Worm (Caenorhabditis elegans) whole organism, young adult: Measurements from ENCODE around the gene H12D21.9.

Experiments used
- ceh-91 ChIP-seq: fragments of 200-800 bp; sonication (Bioruptor generic); IDR thresholded peaks from 2 replicates; pipeline ENCODE4 v1.3.6; 2022; ENCODE audit warnings: missing genetic modification reagents, missing genetic modification characterization, missing compliant biosample characterization
- unc-62 ChIP-seq: fragments of 150-350 bp; optimal IDR thresholded peaks from 2 replicates; lab custom pipeline; 2014; ENCODE audit warnings: missing biosample characterization, missing genetic modification reagents, missing genetic modification characterization

DNA sequence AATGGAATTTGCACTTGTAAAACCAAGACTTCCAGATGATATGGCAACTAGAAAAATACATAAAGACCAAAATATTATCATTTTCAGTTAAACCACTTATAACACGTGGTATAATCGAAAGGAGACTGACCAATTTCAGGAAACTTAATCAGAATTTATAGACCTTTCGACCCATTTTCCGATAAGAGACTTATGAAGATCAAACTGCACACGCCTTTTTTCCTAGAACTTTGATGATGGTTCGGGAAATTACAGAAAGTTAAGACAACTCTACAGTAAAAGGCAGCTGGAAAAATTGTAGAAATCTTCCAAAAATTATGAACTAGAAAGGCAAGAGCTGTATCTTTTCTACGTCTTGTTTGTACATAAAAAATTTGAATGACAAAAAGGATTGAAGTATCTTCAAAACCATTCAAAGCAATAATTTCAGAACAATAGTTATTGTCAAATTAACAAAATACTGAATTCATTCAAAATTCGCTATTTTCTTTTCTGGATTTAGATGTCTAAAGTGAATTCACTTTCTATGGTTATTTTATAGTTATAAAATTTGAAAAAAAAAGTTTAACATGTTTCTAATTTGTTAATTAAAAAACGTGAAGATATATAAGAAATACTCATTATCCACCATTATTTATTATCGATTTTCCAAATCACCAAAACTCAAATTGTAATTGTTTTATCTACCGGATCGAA is 15.8 kb downstream of the H12D21.9 start, which contains the start of the genes mpst-2 and H12D21.5:
- no peak for TF ChIP-seq unc-62
- TF ChIP-seq ceh-91 (GFP tag; lab: Robert Waterston, UW) = no peak
